Fruit fly (Drosophila melanogaster): Measurements from ENCODE around the gene CG5466.

The CG5466 gene

dm6 chr3R:20587630-20588479 lies 29.8 kb upstream of the CG5466 start, which contains the start of gene Septin2 (continued):
- TF ChIP-seq CG7839 (tag; optimal IDR thresholded peaks at IDR 0.05) (peak; percentile 82), cas (GFP tag; IDR thresholded peaks at IDR 0.05) (no peak), H2.0 (GFP tag; IDR thresholded peaks at IDR 0.05) (no peak), CG15601 (tag; optimal IDR thresholded peaks at IDR 0.05) (peak; percentile 80), Med (GFP tag) (peak; percentile 86), CG32767 (GFP tag; IDR thresholded peaks at IDR 0.05) (peak; percentile 59; the same call in 1 of the 2 replicates), tup (GFP tag; optimal IDR thresholded peaks at IDR 0.05) (peak; percentile 55), Stat92E (GFP tag; optimal IDR thresholded peaks at IDR 0.05) (no peak), dmrt11E (tag; optimal IDR thresholded peaks at IDR 0.05) (peak; percentile 78), mam (GFP tag; optimal IDR thresholded peaks at IDR 0.05) (peak; percentile 22), jing (GFP tag; optimal IDR thresholded peaks at IDR 0.05) (peak; percentile 65), CG2889 (GFP tag; IDR thresholded peaks at IDR 0.05) (0 out of 3 replicates have a peak, but pooled peaks have one; percentile 31), Poxn (GFP tag; IDR thresholded peaks at IDR 0.05) (no peak), dimm (GFP tag; IDR thresholded peaks at IDR 0.05) (no peak), CG42726 (GFP tag; IDR thresholded peaks at IDR 0.05; ENCODE audit: partially characterized antibody) (no peak), ab (GFP tag; optimal IDR thresholded peaks at IDR 0.05) (no peak), Xrp1 (GFP tag; IDR thresholded peaks at IDR 0.05) (peak; percentile 75), wek (GFP tag; optimal IDR thresholded peaks at IDR 0.05) (peak; percentile 45), fd96Cb (tag; optimal IDR thresholded peaks at IDR 0.05) (peak; percentile 85), tgo (GFP tag; IDR thresholded peaks at IDR 0.05) (peak; percentile 63; the same call in 2 of the 3 replicates), Jarid2 (GFP tag; optimal IDR thresholded peaks at IDR 0.05) (no peak), jumu (GFP tag; optimal IDR thresholded peaks at IDR 0.05) (peak; percentile 30), CG11085 (GFP tag; IDR thresholded peaks at IDR 0.05) (no peak), CG13424 (tag; optimal IDR thresholded peaks at IDR 0.05) (peak; percentile 80), org-1 (GFP tag; optimal IDR thresholded peaks at IDR 0.05) (peak; percentile 82), sr (GFP tag; IDR thresholded peaks at IDR 0.05) (0 out of 3 replicates have a peak, but pooled peaks have one; percentile 18), Six4 (GFP tag; optimal IDR thresholded peaks at IDR 0.05) (peak; percentile 81), NFAT (GFP tag; IDR thresholded peaks at IDR 0.05) (no peak), zen2 (GFP tag; IDR thresholded peaks at IDR 0.05; ENCODE audit: partially characterized antibody) (no peak; the same call in 2 of the 3 replicates), Aef1 (GFP tag; IDR thresholded peaks at IDR 0.05) (peak; percentile 38; the same call in 1 of the 3 replicates), ERR (GFP tag; optimal IDR thresholded peaks at IDR 0.05) (no peak), CG3726 (GFP tag; IDR thresholded peaks at IDR 0.05) (no peak), CTCF (GFP tag; optimal IDR thresholded peaks at IDR 0.05) (peak; percentile 55), sd (tag; optimal IDR thresholded peaks at IDR 0.05) (no peak), CG8281 (tag; optimal IDR thresholded peaks at IDR 0.05) (peak; percentile 53), CG4854 (GFP tag; optimal IDR thresholded peaks at IDR 0.05) (peak; percentile 65), CG11560 (tag; IDR thresholded peaks at IDR 0.05) (0 out of 3 replicates have a peak, but pooled peaks have one; percentile 14), CG10565 (GFP tag; optimal IDR thresholded peaks at IDR 0.05) (peak; percentile 34), twi (tag; optimal IDR thresholded peaks at IDR 0.05) (peak; percentile 27), CG11504 (tag; optimal IDR thresholded peaks at IDR 0.05) (peak; percentile 91), trh (GFP tag; optimal IDR thresholded peaks at IDR 0.05) (peak; percentile 19), D19B (GFP tag; optimal IDR thresholded peaks at IDR 0.05) (peak; percentile 32), E2f2 (GFP tag; IDR thresholded peaks at IDR 0.05) (peak; percentile 37; the same call in 1 of the 2 replicates), CG6175 (GFP tag; IDR thresholded peaks at IDR 0.05) (no peak), zfh2 (GFP tag; optimal IDR thresholded peaks at IDR 0.05) (no peak), crc (GFP tag; optimal IDR thresholded peaks at IDR 0.05) (peak; percentile 53), CG31388 (GFP tag; optimal IDR thresholded peaks at IDR 0.05) (peak; percentile 63), insv (GFP tag; optimal IDR thresholded peaks at IDR 0.05) (peak in 1 of 2 experiments; percentile 21), CG2875 (GFP tag; optimal IDR thresholded peaks at IDR 0.05) (peak; percentile 79)
